Worm (Caenorhabditis elegans) whole organism, young adult: Measurements from ENCODE around the gene nhr-235.

Experiments used
- C17E4.6 ChIP-seq: fragments of 200-800 bp; sonication (Bioruptor generic); IDR thresholded peaks from 2 replicates; pipeline ENCODE4 v1.3.6; 2022; ENCODE audit warnings: missing genetic modification reagents, missing genetic modification characterization, missing compliant biosample characterization
- D2030.7 ChIP-seq: fragments of 200-800 bp; sonication (Bioruptor generic); IDR thresholded peaks from 2 replicates; pipeline ENCODE4 v1.3.6; 2022; ENCODE audit warnings: missing genetic modification reagents, missing genetic modification characterization, missing compliant biosample characterization
- F33H1.4 ChIP-seq: fragments of 200-800 bp; sonication (Bioruptor generic); IDR thresholded peaks from 2 replicates; pipeline ENCODE4 v1.3.6; 2022; ENCODE audit warnings: missing genetic modification reagents, missing genetic modification characterization, missing compliant biosample characterization
- F37B4.10 ChIP-seq: fragments of 200-800 bp; sonication (Bioruptor generic); IDR thresholded peaks from 2 replicates; pipeline ENCODE4 v1.3.6; 2022; ENCODE audit warnings: missing genetic modification characterization, missing compliant biosample characterization
- F49E8.2 ChIP-seq: sonication (generic microtip); optimal IDR thresholded peaks from 3 replicates; lab custom pipeline; 2017; ENCODE audit warnings: missing genetic modification characterization, mild to moderate bottlenecking, missing compliant biosample characterization, antibody characterized with exemption, moderate library complexity; ENCODE audit not compliant: insufficient read depth
- F55B11.4 ChIP-seq: sonication (generic microtip); optimal IDR thresholded peaks from 2 replicates; lab custom pipeline; 2016; ENCODE audit warnings: missing compliant biosample characterization, missing genetic modification characterization, borderline replicate concordance; ENCODE audit not compliant: insufficient read depth
- F57C9.4 ChIP-seq: sonication (generic microtip); optimal IDR thresholded peaks from 2 replicates; lab custom pipeline; 2017; ENCODE audit warnings: mild to moderate bottlenecking, missing genetic modification characterization, missing compliant biosample characterization
- T07F8.4 ChIP-seq: sonication (generic microtip); optimal IDR thresholded peaks from 2 replicates; lab custom pipeline; 2016; ENCODE audit warnings: mild to moderate bottlenecking, missing genetic modification characterization, moderate library complexity, missing compliant biosample characterization
- Y67H2A.10 ChIP-seq: fragments of 200-800 bp; sonication (Bioruptor generic); conservative IDR thresholded peaks from 2 replicates; pipeline ENCODE4 v1.3.6; 2022; ENCODE audit warnings: missing genetic modification reagents, missing genetic modification characterization, missing compliant biosample characterization
- akir-1 ChIP-seq: fragments of 200-800 bp; sonication (Bioruptor generic); optimal IDR thresholded peaks from 2 replicates; lab custom pipeline; 2018; ENCODE audit warnings: mild to moderate bottlenecking, missing genetic modification characterization, moderate library complexity, missing compliant biosample characterization
- ama-1 ChIP-seq, 3 experiments: fragments of 150-350 bp in 1 of 3; sonication (generic microtip) in 2 of 3; optimal IDR thresholded peaks; 2 replicates each; lab custom pipeline; 2014 to 2018; ENCODE audit warnings: missing biosample characterization in 2 of 3, missing genetic modification characterization in 2 of 3, missing genetic modification reagents in 2 of 3
- aptf-2 ChIP-seq: fragments of 200-800 bp; sonication (Bioruptor generic); conservative IDR thresholded peaks from 2 replicates; pipeline ENCODE4 v1.3.6; 2022; ENCODE audit warnings: missing genetic modification reagents, missing genetic modification characterization, missing compliant biosample characterization
- attf-3 ChIP-seq: fragments of 200-800 bp; sonication (Bioruptor generic); conservative IDR thresholded peaks from 2 replicates; pipeline ENCODE4 v1.3.6; 2022; ENCODE audit warnings: missing genetic modification reagents, missing genetic modification characterization, missing compliant biosample characterization
- attf-6 ChIP-seq: fragments of 200-800 bp; sonication (Bioruptor generic); IDR thresholded peaks from 2 replicates; pipeline ENCODE4 v1.3.6; 2022; ENCODE audit warnings: missing genetic modification reagents, missing genetic modification characterization, missing compliant biosample characterization
- bed-2 ChIP-seq: fragments of 200-800 bp; sonication (Bioruptor generic); IDR thresholded peaks from 2 replicates; pipeline ENCODE4 v1.3.6; 2022; ENCODE audit warnings: missing genetic modification reagents, missing genetic modification characterization, missing compliant biosample characterization
- ccch-3 ChIP-seq: fragments of 200-800 bp; sonication (Bioruptor generic); optimal IDR thresholded peaks from 2 replicates; lab custom pipeline; 2018; ENCODE audit warnings: mild to moderate bottlenecking, missing genetic modification characterization, missing compliant biosample characterization
- ceh-40 ChIP-seq: fragments of 200-800 bp; sonication (Bioruptor generic); IDR thresholded peaks from 2 replicates; pipeline ENCODE4 v1.3.6; 2022; ENCODE audit warnings: missing genetic modification characterization, missing compliant biosample characterization
- chd-7 ChIP-seq: sonication (generic microtip); optimal IDR thresholded peaks from 2 replicates; lab custom pipeline; 2016; ENCODE audit warnings: mild to moderate bottlenecking, missing genetic modification characterization, moderate library complexity, missing compliant biosample characterization
- ets-4 ChIP-seq: fragments of 200-800 bp; sonication (Bioruptor generic); optimal IDR thresholded peaks from 2 replicates; lab custom pipeline; 2018; ENCODE audit warnings: mild to moderate bottlenecking, missing genetic modification characterization, missing compliant biosample characterization
- gei-17 ChIP-seq: fragments of 200-800 bp; sonication (Bioruptor generic); optimal IDR thresholded peaks from 2 replicates; lab custom pipeline; 2018; ENCODE audit warnings: mild to moderate bottlenecking, missing genetic modification characterization, missing compliant biosample characterization
- him-1 ChIP-seq: sonication (generic microtip); optimal IDR thresholded peaks from 2 replicates; lab custom pipeline; 2016; ENCODE audit warnings: missing genotype, missing genetic modification reagents, missing genetic modification characterization, missing compliant biosample characterization
- hlh-12 ChIP-seq: sonication (generic microtip); optimal IDR thresholded peaks from 2 replicates; lab custom pipeline; 2016; ENCODE audit warnings: missing genetic modification characterization, missing compliant biosample characterization
- hmg-1.2 ChIP-seq: fragments of 200-800 bp; sonication (Bioruptor generic); IDR thresholded peaks from 2 replicates; pipeline ENCODE4 v1.3.6; 2022; ENCODE audit warnings: missing genetic modification reagents, missing genetic modification characterization, missing compliant biosample characterization
- hrde-1 ChIP-seq: sonication (generic microtip); optimal IDR thresholded peaks from 2 replicates; lab custom pipeline; 2016; ENCODE audit warnings: missing genetic modification characterization, mild to moderate bottlenecking, missing compliant biosample characterization, moderate library complexity, missing genotype, missing genetic modification reagents, borderline replicate concordance
- lag-1 ChIP-seq: fragments of 200-800 bp; sonication (Bioruptor generic); IDR thresholded peaks from 2 replicates; pipeline ENCODE4 v1.3.6; 2022; ENCODE audit warnings: missing genetic modification reagents, missing genetic modification characterization, missing compliant biosample characterization
- lin-35 ChIP-seq, 3 experiments: fragments of 150-350 bp in 2 of 3; sonication (generic microtip) in 1 of 3; optimal IDR thresholded peaks; 2 replicates each; lab custom pipeline; 2014 to 2018; ENCODE audit warnings: missing biosample characterization in 3 of 3, missing genetic modification characterization in 3 of 3, missing genetic modification reagents in 3 of 3
- lin-40 ChIP-seq: sonication (generic microtip); optimal IDR thresholded peaks from 2 replicates; lab custom pipeline; 2016; ENCODE audit warnings: missing genetic modification characterization, mild to moderate bottlenecking, missing compliant biosample characterization, missing genotype, missing genetic modification reagents
- madf-6 ChIP-seq: fragments of 200-800 bp; sonication (Bioruptor generic); IDR thresholded peaks from 2 replicates; pipeline ENCODE4 v1.3.6; 2022; ENCODE audit warnings: missing genetic modification reagents, missing genetic modification characterization, missing compliant biosample characterization
- mcd-1 ChIP-seq: fragments of 200-800 bp; sonication (Bioruptor generic); IDR thresholded peaks from 2 replicates; pipeline ENCODE4 v1.3.6; 2022; ENCODE audit warnings: missing genetic modification reagents, missing genetic modification characterization, missing compliant biosample characterization
- mxl-1 ChIP-seq: sonication (generic microtip); optimal IDR thresholded peaks from 2 replicates; lab custom pipeline; 2016; ENCODE audit warnings: missing genetic modification characterization, missing compliant biosample characterization
- nfya-1 ChIP-seq: sonication (generic microtip); optimal IDR thresholded peaks from 2 replicates; lab custom pipeline; 2017; ENCODE audit warnings: antibody characterized with exemption, missing compliant biosample characterization, missing genetic modification characterization, borderline replicate concordance; ENCODE audit not compliant: insufficient read depth
- nfya-2 ChIP-seq: fragments of 200-800 bp; sonication (Bioruptor generic); IDR thresholded peaks from 2 replicates; pipeline ENCODE4 v1.3.6; 2022; ENCODE audit warnings: missing genetic modification reagents, missing genetic modification characterization, missing compliant biosample characterization
- nfyb-1 ChIP-seq: fragments of 200-800 bp; sonication (Bioruptor generic); IDR thresholded peaks from 2 replicates; pipeline ENCODE4 v1.3.6; 2022; ENCODE audit warnings: missing genetic modification reagents, missing genetic modification characterization, missing compliant biosample characterization
- nhr-120 ChIP-seq: fragments of 200-800 bp; sonication (Bioruptor generic); IDR thresholded peaks from 2 replicates; pipeline ENCODE4 v1.3.6; 2022; ENCODE audit warnings: missing genetic modification characterization, missing compliant biosample characterization
- pha-4 ChIP-seq: fragments of 150-350 bp; sonication (generic microtip); optimal IDR thresholded peaks from 2 replicates; lab custom pipeline; 2014; ENCODE audit warnings: missing biosample characterization, missing genetic modification reagents, missing genetic modification characterization
- snpc-1.1 ChIP-seq: sonication (generic microtip); optimal IDR thresholded peaks from 2 replicates; lab custom pipeline; 2017; ENCODE audit warnings: missing genetic modification characterization, mild to moderate bottlenecking, missing compliant biosample characterization, antibody characterized with exemption, moderate library complexity, missing genotype, missing genetic modification reagents; ENCODE audit not compliant: insufficient read depth
- snpc-4 ChIP-seq, 5 experiments: fragments of 150-350 bp in 1 of 5; sonication (generic microtip) in 4 of 5; optimal IDR thresholded peaks; 2 replicates each; lab custom pipeline; 2014 to 2018; ENCODE audit warnings: missing genetic modification characterization in 5 of 5, missing biosample characterization in 3 of 5, antibody characterized with exemption in 2 of 5, mild to moderate bottlenecking in 2 of 5, missing compliant biosample characterization in 2 of 5, missing genotype in 2 of 5, moderate library complexity in 2 of 5, missing genetic modification reagents in 1 of 5
- ztf-22 ChIP-seq: fragments of 200-800 bp; sonication (Bioruptor generic); optimal IDR thresholded peaks from 2 replicates; lab custom pipeline; 2018; ENCODE audit warnings: mild to moderate bottlenecking, missing genetic modification characterization, moderate library complexity, missing compliant biosample characterization
- ztf-6 ChIP-seq: fragments of 200-800 bp; sonication (Bioruptor generic); IDR thresholded peaks from 2 replicates; pipeline ENCODE4 v1.3.6; 2022; ENCODE audit warnings: missing genetic modification reagents, missing genetic modification characterization, missing compliant biosample characterization

nhr-235 gene

DNA sequence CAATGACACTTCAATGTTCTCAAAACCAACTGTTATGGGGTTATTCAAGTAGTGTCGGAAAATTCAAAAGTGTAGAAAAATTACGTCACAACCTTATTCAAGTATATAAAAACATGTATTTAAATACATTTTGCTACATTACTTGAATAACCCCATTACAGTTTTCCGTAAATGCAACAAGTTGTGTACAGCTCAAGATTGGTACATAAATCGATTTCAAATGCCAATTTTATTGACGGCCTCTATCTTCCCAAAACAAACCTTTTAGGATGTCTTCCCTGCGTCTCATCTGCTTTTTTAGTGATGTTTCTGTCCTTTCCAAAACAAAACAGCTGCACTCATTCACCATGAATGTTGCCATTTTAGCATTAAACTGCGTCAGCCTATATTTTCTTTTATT lies 11.1 kb upstream of the nhr-235 start, which contains the start of gene Y38E10A.28:
TSS of gene Y38E10A.28 (plus strand) at position 301 of the 400 bp plus-strand sequence.
- no peak for TF ChIP-seq bed-2 (GFP tag; lab: Robert Waterston, UW)
- no peak for TF ChIP-seq nfya-2 (GFP tag; lab: Robert Waterston, UW)
- no peak for TF ChIP-seq gei-17 (GFP tag; lab: Kevin White, UChicago)
- TF ChIP-seq ets-4 (GFP tag; lab: Kevin White, UChicago): no peak
- TF ChIP-seq hrde-1: no peak
- no peak for TF ChIP-seq mxl-1
- TF ChIP-seq chd-7 (tag; lab: Kevin White, UChicago): no peak
- no peak for TF ChIP-seq ccch-3 (GFP tag; lab: Kevin White, UChicago)
- no peak for TF ChIP-seq mcd-1 (GFP tag; lab: Robert Waterston, UW)
- no peak for TF ChIP-seq nhr-120
- TF ChIP-seq him-1 (tag; lab: Kevin White, UChicago): no peak
- TF ChIP-seq snpc-1.1: no peak
- no peak for TF ChIP-seq madf-6 (GFP tag; lab: Robert Waterston, UW)
- TF ChIP-seq hlh-12 (tag; lab: Kevin White, UChicago): no peak
- no peak for TF ChIP-seq pha-4
- TF ChIP-seq lin-40: no peak
- TF ChIP-seq hmg-1.2 (GFP tag; lab: Robert Waterston, UW): no peak
- TF ChIP-seq, all 124 proteins: peak for 0

DNA sequence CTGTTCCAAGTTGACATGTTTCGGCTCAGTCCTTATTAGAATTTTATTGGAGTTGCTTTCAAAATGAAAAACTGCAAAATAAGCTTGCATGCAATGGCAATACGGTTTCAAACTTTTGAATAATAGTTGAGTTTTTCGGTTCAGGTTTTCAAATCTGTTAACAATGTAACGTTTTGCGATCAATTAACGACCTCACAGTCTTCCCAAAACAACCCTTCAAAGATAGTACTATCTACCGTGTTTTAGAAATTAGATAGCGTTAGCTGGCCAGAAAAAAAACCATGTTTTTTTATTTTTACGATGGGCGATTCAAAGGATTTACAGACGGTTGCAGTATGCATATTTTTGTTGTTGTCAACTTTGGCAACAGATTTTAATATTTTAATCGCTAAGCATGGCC lies 9.6 kb upstream of the nhr-235 start, which contains the start of gene Y38E10A.34:
TSS of gene Y38E10A.34 (plus strand) at position 301 of the 400 bp plus-strand sequence.
- TF ChIP-seq ztf-22 (GFP tag; lab: Kevin White, UChicago): no peak
- TF ChIP-seq snpc-4 (GFP tag; optimal IDR thresholded peaks at IDR 0.05; lab: Kevin White, UChicago): no peak
- no peak for TF ChIP-seq snpc-4 (tag; optimal IDR thresholded peaks at IDR 0.05; lab: Kevin White, UChicago)
- TF ChIP-seq lag-1: no peak
- no peak for TF ChIP-seq F33H1.4 (GFP tag; lab: Robert Waterston, UW)
- no peak for TF ChIP-seq attf-3
- no peak for TF ChIP-seq F49E8.2
- TF ChIP-seq F57C9.4 (tag; lab: Kevin White, UChicago): no peak
- TF ChIP-seq nfyb-1 (GFP tag; lab: Robert Waterston, UW): no peak
- no peak for TF ChIP-seq D2030.7 (GFP tag; lab: Robert Waterston, UW)
- TF ChIP-seq aptf-2 (GFP tag; lab: Robert Waterston, UW): no peak
- TF ChIP-seq Y67H2A.10 (GFP tag; lab: Robert Waterston, UW): no peak
- TF ChIP-seq mxl-1: no peak
- no peak for TF ChIP-seq T07F8.4 (tag; lab: Kevin White, UChicago)
- TF ChIP-seq ama-1 (optimal IDR thresholded peaks at IDR 0.05; lab: Kevin White, UChicago): no peak
- TF ChIP-seq ama-1 (GFP tag; optimal IDR thresholded peaks at IDR 0.05; lab: Kevin White, UChicago): no peak
- no peak for TF ChIP-seq attf-6 (GFP tag; lab: Robert Waterston, UW)
- TF ChIP-seq akir-1 (GFP tag; lab: Kevin White, UChicago): no peak
- TF ChIP-seq nfya-1 (tag; lab: Kevin White, UChicago): no peak
- TF ChIP-seq ceh-40 (GFP tag; lab: Robert Waterston, UW): no peak
- TF ChIP-seq, all 124 proteins: peak for 0

DNA sequence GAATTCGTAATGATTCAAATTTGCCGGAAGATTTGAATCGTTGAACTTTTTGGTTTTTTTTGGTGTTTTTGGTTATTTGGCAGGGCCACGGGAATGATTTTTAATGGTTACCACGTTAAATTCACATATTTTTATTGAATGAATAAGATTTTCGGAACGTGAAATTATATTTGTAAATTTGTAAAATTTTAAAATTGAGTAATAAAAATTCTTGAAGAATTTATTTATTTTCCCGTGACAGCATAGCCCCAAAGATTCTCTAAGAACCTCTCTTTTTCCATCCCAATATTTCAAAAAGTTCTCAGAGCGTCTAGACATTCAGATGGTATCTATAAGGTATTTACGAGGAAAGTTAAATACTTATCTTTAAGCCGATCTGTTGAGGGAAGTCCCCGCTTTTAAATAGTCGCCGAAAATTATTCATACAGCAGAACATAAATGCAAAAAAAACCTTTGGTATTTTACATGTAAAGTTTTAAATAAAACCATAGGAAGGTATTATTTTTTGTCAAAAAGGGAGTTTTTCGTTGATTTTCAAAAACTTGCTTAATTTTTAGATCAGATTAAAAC lies 5.6 kb upstream of the nhr-235 start, which contains the start of gene Y38E10A.17:
TSS of gene Y38E10A.17 (minus strand) at position 51 of the 570 bp plus-strand sequence.
- no peak for TF ChIP-seq lin-35 (GFP tag; optimal IDR thresholded peaks at IDR 0.05; lab: Kevin White, UChicago)
- TF ChIP-seq F55B11.4 (tag; lab: Kevin White, UChicago): no peak
- no peak for TF ChIP-seq ama-1 (optimal IDR thresholded peaks at IDR 0.05; lab: Kevin White, UChicago)
- no peak for TF ChIP-seq ama-1 (GFP tag; optimal IDR thresholded peaks at IDR 0.05; lab: Kevin White, UChicago)
- TF ChIP-seq C17E4.6 (GFP tag; lab: Robert Waterston, UW): no peak
- TF ChIP-seq ztf-6 (GFP tag; lab: Robert Waterston, UW): no peak
- no peak for TF ChIP-seq F37B4.10 (GFP tag; lab: Robert Waterston, UW)
